Worm (Caenorhabditis elegans) whole organism, young adult: ENCODE results near the gene CC8.3.

Experiments used
- D2030.7 ChIP-seq: fragments of 200-800 bp; sonication (Bioruptor generic); IDR thresholded peaks from 2 replicates; pipeline ENCODE4 v1.3.6; 2022; ENCODE audit warnings: missing genetic modification reagents, missing genetic modification characterization, missing compliant biosample characterization
- snpc-4 ChIP-seq, 5 experiments: fragments of 150-350 bp in 1 of 5; sonication (generic microtip) in 4 of 5; optimal IDR thresholded peaks; 2 replicates each; lab custom pipeline; 2014 to 2018; ENCODE audit warnings: missing genetic modification characterization in 5 of 5, missing biosample characterization in 3 of 5, antibody characterized with exemption in 2 of 5, mild to moderate bottlenecking in 2 of 5, missing compliant biosample characterization in 2 of 5, missing genotype in 2 of 5, moderate library complexity in 2 of 5, missing genetic modification reagents in 1 of 5
- xnd-1 ChIP-seq: sonication (generic microtip); optimal IDR thresholded peaks from 2 replicates; lab custom pipeline; 2016; ENCODE audit warnings: missing genotype, missing genetic modification reagents, missing genetic modification characterization, missing compliant biosample characterization

- TF ChIP-seq D2030.7 (GFP tag; lab: Robert Waterston, UW) (no peak), snpc-4 (GFP tag; optimal IDR thresholded peaks at IDR 0.05; lab: Kevin White, UChicago) (no peak), snpc-4 (tag; optimal IDR thresholded peaks at IDR 0.05; lab: Kevin White, UChicago) (peak in 3 of 4 experiments; percentile 12 to 33 (median 32)), xnd-1 (tag; lab: Kevin White, UChicago) (no peak)
Observed at ce11 chrIV:3611845-3612244, 30.2 kb downstream of the CC8.3 start.
